Worm (Caenorhabditis elegans): ENCODE data around the gene msp-10.

msp-10 gene

DNA sequence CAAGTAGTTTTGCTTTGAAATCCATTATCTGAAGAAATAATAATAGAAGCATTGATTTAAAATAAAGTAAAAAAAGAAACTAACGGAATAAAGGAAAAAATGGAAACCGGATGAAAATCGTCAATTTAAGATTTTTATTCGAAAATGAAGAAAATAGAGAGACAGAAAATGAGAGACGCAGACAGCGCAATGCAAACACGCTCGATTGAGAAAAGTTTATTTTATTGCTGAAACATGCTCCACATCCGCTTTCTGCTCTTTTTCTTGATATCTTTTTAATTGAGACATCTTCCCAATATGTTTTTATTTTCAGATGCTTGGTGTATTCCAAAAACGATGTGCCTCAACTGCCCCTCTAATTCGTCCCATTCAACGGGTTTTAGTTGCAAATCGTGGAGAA, 46.8 kb downstream of the msp-10 start, which contains the start of the genes prp-18 and mccc-1 (continued):
- no peak for TF ChIP-seq vab-15 (tag; optimal IDR thresholded peaks at IDR 0.05)
- TF ChIP-seq fkh-4 (tag; optimal IDR thresholded peaks at IDR 0.05; ENCODE audit: borderline replicate concordance), result no peak
- no peak for TF ChIP-seq ztf-11 (tag; optimal IDR thresholded peaks at IDR 0.05)
- no peak for TF ChIP-seq nhr-12 (tag; optimal IDR thresholded peaks at IDR 0.05)
- no peak for TF ChIP-seq sup-37 (GFP tag; optimal IDR thresholded peaks at IDR 0.05)
- TF ChIP-seq Y116A8C.19 (tag; optimal IDR thresholded peaks at IDR 0.05; ENCODE audit: borderline replicate concordance), result no peak
- no peak for TF ChIP-seq unc-98 (GFP tag; IDR thresholded peaks at IDR 0.05)
- TF ChIP-seq xbp-1 (tag; optimal IDR thresholded peaks at IDR 0.05), result peak; percentile 48
- peak; percentile 33 for TF ChIP-seq swsn-7 (tag; optimal IDR thresholded peaks at IDR 0.05)
- peak; percentile 25; the same call in 1 of the 2 replicates for TF ChIP-seq nhr-19 (GFP tag; conservative IDR thresholded peaks at IDR 0.05)
- TF ChIP-seq nhr-237 (tag; optimal IDR thresholded peaks at IDR 0.05), result no peak
- TF ChIP-seq lir-3 (tag; optimal IDR thresholded peaks at IDR 0.05; ENCODE audit: poor library complexity), result no peak
- TF ChIP-seq nhr-84 (tag; optimal IDR thresholded peaks at IDR 0.05), result no peak
- no peak for TF ChIP-seq fos-1 (tag; optimal IDR thresholded peaks at IDR 0.05)
- TF ChIP-seq fkh-10 (GFP tag; optimal IDR thresholded peaks at IDR 0.05), result peak; percentile 8
- no peak for TF ChIP-seq sptf-1 (tag; optimal IDR thresholded peaks at IDR 0.05)
- no peak for TF ChIP-seq irx-1 (tag; optimal IDR thresholded peaks at IDR 0.05)
- no peak for TF ChIP-seq C34B4.2 (tag; optimal IDR thresholded peaks at IDR 0.05)
- TF ChIP-seq lin-35 (GFP tag; optimal IDR thresholded peaks at IDR 0.05), result peak; percentile 72 to 76
- TF ChIP-seq ceh-90 (tag; optimal IDR thresholded peaks at IDR 0.05), result no peak
- TF ChIP-seq snu-23 (GFP tag; optimal IDR thresholded peaks at IDR 0.05), result peak; percentile 61
- TF ChIP-seq lin-39 (tag; optimal IDR thresholded peaks at IDR 0.05), result no peak
- no peak for TF ChIP-seq nhr-28 (tag; optimal IDR thresholded peaks at IDR 0.05)
- TF ChIP-seq mef-2 (tag; optimal IDR thresholded peaks at IDR 0.05), result no peak
- TF ChIP-seq ets-5 (GFP tag; IDR thresholded peaks at IDR 0.05), result no peak
- peak; percentile 64 for TF ChIP-seq rnt-1 (tag; optimal IDR thresholded peaks at IDR 0.05)
- TF ChIP-seq nhr-47 (tag; optimal IDR thresholded peaks at IDR 0.05), result no peak
- no peak for TF ChIP-seq egl-27 (tag; optimal IDR thresholded peaks at IDR 0.05)
- TF ChIP-seq hlh-4 (tag; optimal IDR thresholded peaks at IDR 0.05), result no peak
- peak; percentile 56 for TF ChIP-seq lin-15B (tag; optimal IDR thresholded peaks at IDR 0.05)
- TF ChIP-seq jun-1 (tag; optimal IDR thresholded peaks at IDR 0.05), result no peak
- TF ChIP-seq unc-130 (tag; optimal IDR thresholded peaks at IDR 0.05), result peak; percentile 9
- TF ChIP-seq nhr-11 (tag; optimal IDR thresholded peaks at IDR 0.05), result no peak
- no peak for TF ChIP-seq tlp-1 (tag; optimal IDR thresholded peaks at IDR 0.05)
- TF ChIP-seq aly-2 (tag; optimal IDR thresholded peaks at IDR 0.05), result no peak
- peak; percentile 48 for TF ChIP-seq dsc-1 (tag; optimal IDR thresholded peaks at IDR 0.05)
- TF ChIP-seq C04F5.9 (tag; optimal IDR thresholded peaks at IDR 0.05), result no peak
- TF ChIP-seq unc-86 (tag; optimal IDR thresholded peaks at IDR 0.05), result peak; percentile 4
- TF ChIP-seq ceh-88 (GFP tag; IDR thresholded peaks at IDR 0.05), result no peak
- peak; percentile 28 for TF ChIP-seq skn-1 (tag; optimal IDR thresholded peaks at IDR 0.05)
- TF ChIP-seq hlh-17 (GFP tag; optimal IDR thresholded peaks at IDR 0.05; ENCODE audit: borderline replicate concordance), result no peak
- TF ChIP-seq dpl-1 (GFP tag; optimal IDR thresholded peaks at IDR 0.05), result peak; percentile 43 to 69 (median 60)
- TF ChIP-seq zag-1 (tag; optimal IDR thresholded peaks at IDR 0.05), result no peak
- no peak for TF ChIP-seq pax-3 (tag; optimal IDR thresholded peaks at IDR 0.05)
- peak; percentile 67 to 70 for TF ChIP-seq efl-1 (optimal IDR thresholded peaks at IDR 0.05)
- TF ChIP-seq efl-1 (GFP tag; optimal IDR thresholded peaks at IDR 0.05 in 1 of 2), result peak; percentile 64 to 91
- TF ChIP-seq pag-3 (tag; optimal IDR thresholded peaks at IDR 0.05; ENCODE audit: borderline replicate concordance, insufficient read depth), result no peak
- TF ChIP-seq unc-30 (tag; optimal IDR thresholded peaks at IDR 0.05), result no peak

All from whole organism, L1 larva.